Fruit fly (Drosophila melanogaster): ENCODE measurements around the gene CG9316.

dm6 chr2L:20760956-20761355 lies 34.6 kb upstream of the CG9316 start:
- TF ChIP-seq psq (optimal IDR thresholded peaks at IDR 0.05) = no peak
- TF ChIP-seq Sin3A (optimal IDR thresholded peaks at IDR 0.05) = no peak
- TF ChIP-seq ttk (optimal IDR thresholded peaks at IDR 0.05) = no peak

All from Kc167 (cell line).